Worm (Caenorhabditis elegans): ENCODE measurements around the gene cbd-1.

cbd-1 gene

DNA sequence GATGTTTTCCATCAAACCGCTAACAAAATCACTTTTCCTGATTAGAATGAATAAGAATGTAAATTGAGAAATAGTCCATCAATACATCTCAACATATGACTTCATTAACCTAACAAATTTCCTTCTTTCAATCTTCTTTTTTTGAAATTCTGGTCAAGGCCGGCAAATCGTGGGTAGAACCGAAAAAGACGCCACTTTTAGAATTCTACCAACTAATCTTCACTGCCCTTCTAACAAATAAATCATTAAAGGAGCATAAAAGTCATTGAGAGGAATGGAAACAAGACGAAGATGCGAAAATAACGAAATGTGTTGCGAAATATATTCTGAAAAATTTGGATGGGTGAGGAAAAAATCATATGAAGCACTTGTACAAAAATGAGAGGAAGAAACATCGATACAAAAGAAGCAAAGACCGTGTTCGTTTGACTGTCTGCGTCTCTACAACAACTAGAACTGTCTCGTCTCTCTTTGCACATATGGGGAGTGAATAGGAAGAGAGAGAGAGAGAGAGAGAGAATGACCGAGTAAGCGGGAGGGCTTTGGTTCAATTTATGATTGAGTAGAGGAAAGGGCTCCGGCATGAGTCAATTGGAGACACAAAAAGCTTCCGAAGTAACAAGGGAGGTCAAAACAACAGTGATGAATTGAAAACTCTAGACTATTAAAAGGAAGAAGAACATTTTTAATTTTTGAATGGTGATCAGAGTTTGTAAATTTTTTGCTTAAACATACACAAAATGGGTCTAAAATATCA is 8.8 kb upstream of the cbd-1 start:
- TF ChIP-seq blmp-1 (tag; optimal IDR thresholded peaks at IDR 0.05), result no peak
- peak; percentile 35 for TF ChIP-seq ces-1 (GFP tag; optimal IDR thresholded peaks at IDR 0.05)
- no peak for TF ChIP-seq drap-1 (GFP tag; optimal IDR thresholded peaks at IDR 0.05)
- peak; percentile 59 for TF ChIP-seq ham-2 (GFP tag; optimal IDR thresholded peaks at IDR 0.05)

DNA sequence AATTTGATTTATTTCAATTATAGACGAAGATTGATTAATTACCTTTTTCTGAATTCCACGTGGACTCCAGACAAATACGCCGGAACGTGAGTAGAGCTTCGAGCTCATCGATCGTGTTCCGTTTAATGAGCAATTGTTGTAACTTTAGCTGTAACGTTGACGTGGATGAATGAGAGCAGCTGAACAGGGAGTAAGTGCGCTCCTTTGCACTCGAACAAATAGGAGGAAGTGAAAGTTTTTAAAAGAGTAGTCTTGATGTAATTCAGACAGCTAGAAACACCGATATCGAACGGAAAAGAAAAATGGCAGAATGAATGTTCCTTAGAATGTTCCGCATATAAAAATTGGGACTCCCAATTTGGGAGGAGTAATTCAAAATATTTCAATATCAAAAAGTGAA is 1.1 kb upstream of the cbd-1 start, which contains the start of gene sec-31:
TSS of gene sec-31 (minus strand) at position 148 of the 400 bp plus-strand sequence.
- TF ChIP-seq hlh-1 (tag; optimal IDR thresholded peaks at IDR 0.05), result peak; percentile 77
- TF ChIP-seq mab-5 (tag; optimal IDR thresholded peaks at IDR 0.05), result no peak

ce11 chrIV:11375713-11376112 is 2.9 kb downstream of the cbd-1 start:
- TF ChIP-seq cnd-1 (tag; optimal IDR thresholded peaks at IDR 0.05) (no peak), ceh-39 (tag; optimal IDR thresholded peaks at IDR 0.05) (no peak), sem-2 (GFP tag; optimal IDR thresholded peaks at IDR 0.05) (no peak), lsy-2 (tag; optimal IDR thresholded peaks at IDR 0.05) (no peak), mep-1 (tag; optimal IDR thresholded peaks at IDR 0.05) (no peak), unc-39 (tag; optimal IDR thresholded peaks at IDR 0.05) (no peak), unc-120 (tag; optimal IDR thresholded peaks at IDR 0.05; ENCODE audit: poor library complexity, severe bottlenecking) (no peak), ztf-11 (tag; optimal IDR thresholded peaks at IDR 0.05) (no peak), ceh-83 (GFP tag; optimal IDR thresholded peaks at IDR 0.05) (no peak), pha-4 (tag; optimal IDR thresholded peaks at IDR 0.05) (no peak), sptf-1 (tag; optimal IDR thresholded peaks at IDR 0.05) (no peak), ham-2 (GFP tag; optimal IDR thresholded peaks at IDR 0.05) (no peak), nhr-28 (tag; optimal IDR thresholded peaks at IDR 0.05) (no peak), elt-1 (tag; optimal IDR thresholded peaks at IDR 0.05; ENCODE audit: borderline replicate concordance, insufficient read depth) (no peak), mls-2 (tag; optimal IDR thresholded peaks at IDR 0.05) (no peak), nhr-76 (tag; optimal IDR thresholded peaks at IDR 0.05) (no peak)

- no peak for TF ChIP-seq blmp-1 (tag; optimal IDR thresholded peaks at IDR 0.05)
- TF ChIP-seq ceh-43 (GFP tag; optimal IDR thresholded peaks at IDR 0.05), result no peak
- TF ChIP-seq nhr-2 (tag; optimal IDR thresholded peaks at IDR 0.05), result no peak
- TF ChIP-seq tbx-8 (GFP tag; optimal IDR thresholded peaks at IDR 0.05), result no peak
- TF ChIP-seq flh-1 (GFP tag; optimal IDR thresholded peaks at IDR 0.05), result no peak
- no peak for TF ChIP-seq sem-2 (GFP tag; optimal IDR thresholded peaks at IDR 0.05)
- TF ChIP-seq M03D4.4 (tag; optimal IDR thresholded peaks at IDR 0.05), result no peak
Measured at ce11 chrIV:11377439-11377838, 4.6 kb downstream of the cbd-1 start.

DNA sequence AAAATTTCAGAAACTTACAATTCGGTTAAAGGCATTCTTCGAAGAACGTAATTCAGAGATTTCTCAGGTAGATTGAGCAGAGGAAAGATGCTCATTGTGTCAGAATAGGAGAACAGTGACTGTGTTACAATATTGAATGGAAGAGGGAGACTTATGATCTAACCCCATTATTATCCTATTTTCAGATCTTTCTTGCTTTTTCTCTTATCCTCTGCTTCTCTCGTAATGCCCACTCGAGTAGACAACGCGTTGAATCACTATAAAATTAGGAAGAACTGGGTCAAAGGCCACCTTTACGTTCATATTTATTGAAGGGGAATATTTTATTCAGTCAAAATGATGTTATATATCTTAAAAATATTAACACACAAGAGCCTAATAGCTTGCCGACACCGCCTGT is 6.5 kb downstream of the cbd-1 start, which contains the start of gene fbxb-76:
TSS of gene fbxb-76 (minus strand) at position 101 of the 400 bp plus-strand sequence.
- no peak for TF ChIP-seq nhr-12 (tag; optimal IDR thresholded peaks at IDR 0.05)
- TF ChIP-seq nhr-76 (tag; optimal IDR thresholded peaks at IDR 0.05), result no peak
- TF ChIP-seq bed-3 (GFP tag; optimal IDR thresholded peaks at IDR 0.05), result no peak
- no peak for TF ChIP-seq pha-4 (tag; optimal IDR thresholded peaks at IDR 0.05)
- no peak for TF ChIP-seq ces-1 (GFP tag; optimal IDR thresholded peaks at IDR 0.05)
- no peak for TF ChIP-seq mls-2 (tag; optimal IDR thresholded peaks at IDR 0.05)
- TF ChIP-seq tbx-8 (GFP tag; optimal IDR thresholded peaks at IDR 0.05), result no peak
- TF ChIP-seq M03D4.4 (tag; optimal IDR thresholded peaks at IDR 0.05), result no peak
- no peak for TF ChIP-seq ceh-39 (tag; optimal IDR thresholded peaks at IDR 0.05)
- no peak for TF ChIP-seq ceh-43 (GFP tag; optimal IDR thresholded peaks at IDR 0.05)
- TF ChIP-seq elt-1 (tag; optimal IDR thresholded peaks at IDR 0.05; ENCODE audit: borderline replicate concordance, insufficient read depth), result no peak
- no peak for TF ChIP-seq nhr-237 (tag; optimal IDR thresholded peaks at IDR 0.05)
- TF ChIP-seq sptf-1 (tag; optimal IDR thresholded peaks at IDR 0.05), result no peak
- no peak for TF ChIP-seq flh-1 (GFP tag; optimal IDR thresholded peaks at IDR 0.05)
- no peak for TF ChIP-seq nhr-2 (tag; optimal IDR thresholded peaks at IDR 0.05)
- no peak for TF ChIP-seq unc-120 (tag; optimal IDR thresholded peaks at IDR 0.05; ENCODE audit: poor library complexity, severe bottlenecking)
- no peak for TF ChIP-seq ztf-11 (tag; optimal IDR thresholded peaks at IDR 0.05)
- TF ChIP-seq elt-3 (tag; optimal IDR thresholded peaks at IDR 0.05), result no peak
- TF ChIP-seq blmp-1 (tag; optimal IDR thresholded peaks at IDR 0.05), result no peak
- no peak for TF ChIP-seq unc-62 (GFP tag; optimal IDR thresholded peaks at IDR 0.05)

Measured in whole organism, mixed stage, embryonic.